Worm (Caenorhabditis elegans): Measurements from ENCODE around the gene clec-86.

ce11 chrX:7187602-7188001 is 47.9 kb downstream of the clec-86 start, which contains the start of gene C55B6.4:
- TF ChIP-seq nhr-11 (tag; optimal IDR thresholded peaks at IDR 0.05) (no peak), fkh-10 (GFP tag; optimal IDR thresholded peaks at IDR 0.05) (no peak), zfp-2 (tag; optimal IDR thresholded peaks at IDR 0.05) (no peak), nhr-28 (tag; optimal IDR thresholded peaks at IDR 0.05) (no peak), saeg-2 (GFP tag; IDR thresholded peaks at IDR 0.05) (no peak)

All from whole organism, L4 larva.